Worm (Caenorhabditis elegans) whole organism, L4 larva: ENCODE results near the gene H20J04.7.

Experiments
- F44E2.7 ChIP-seq: fragments of 200-800 bp; sonication (Bioruptor generic); IDR thresholded peaks from 2 replicates; pipeline ENCODE4 v2.1.2; 2022; ENCODE audit warnings: missing genetic modification characterization, missing compliant biosample characterization
- ceh-82 ChIP-seq: sonication (generic microtip); optimal IDR thresholded peaks from 2 replicates; lab custom pipeline; 2017; ENCODE audit warnings: missing biosample characterization, missing genetic modification characterization
- daf-16 ChIP-seq, 3 experiments: sonication (generic microtip); optimal IDR thresholded peaks; 2 replicates each; lab custom pipeline; 2016 to 2017; ENCODE audit warnings: missing genetic modification characterization in 3 of 3, missing genetic modification reagents in 3 of 3, mild to moderate bottlenecking in 2 of 3, missing compliant biosample characterization in 2 of 3, missing biosample characterization in 1 of 3, moderate library complexity in 1 of 3
- hlh-30 ChIP-seq: sonication (generic microtip); optimal IDR thresholded peaks from 2 replicates; lab custom pipeline; 2017; ENCODE audit warnings: antibody characterized with exemption, mild to moderate bottlenecking, missing genetic modification characterization, missing compliant biosample characterization; ENCODE audit not compliant: insufficient read depth
- mes-2 ChIP-seq: sonication (generic microtip); optimal IDR thresholded peaks from 2 replicates; lab custom pipeline; 2016; ENCODE audit warnings: missing genotype, mild to moderate bottlenecking, missing genetic modification characterization, missing compliant biosample characterization; ENCODE audit not compliant: poor library complexity, severe bottlenecking
- snpc-4 ChIP-seq: fragments of 150-350 bp; optimal IDR thresholded peaks from 2 replicates; lab custom pipeline; 2014; ENCODE audit warnings: missing biosample characterization, missing genetic modification characterization

DNA sequence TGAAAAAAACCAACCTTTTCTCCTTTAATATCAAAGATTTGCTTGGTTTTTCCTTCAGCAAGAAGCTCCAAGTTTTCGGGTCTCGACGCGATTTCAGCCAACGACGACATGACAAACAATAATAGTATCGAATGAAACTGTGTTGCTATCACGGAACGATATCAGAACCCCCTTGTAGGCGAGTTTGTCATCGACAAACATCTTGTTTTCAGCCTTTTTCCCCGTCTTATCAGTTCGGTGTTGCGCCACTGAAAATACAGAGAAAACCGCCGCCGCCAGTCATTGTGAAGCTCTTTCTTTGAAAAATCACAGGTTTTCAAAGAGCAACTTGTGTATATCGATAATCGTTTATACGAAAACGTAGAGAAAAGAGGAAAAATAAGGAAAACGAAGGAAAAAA, 17.3 kb upstream of the H20J04.7 start, which contains the start of gene paic-1:
- TF ChIP-seq snpc-4 (no peak), daf-16 (GFP tag; optimal IDR thresholded peaks at IDR 0.05; lab: Kevin White, UChicago) (no peak), daf-16 (tag; optimal IDR thresholded peaks at IDR 0.05; lab: Kevin White, UChicago) (peak; percentile 82), F44E2.7 (GFP tag; lab: Robert Waterston, UW) (no peak), hlh-30 (no peak), ceh-82 (tag; lab: Kevin White, UChicago) (no peak), mes-2 (peak; percentile 54)
